Worm (Caenorhabditis elegans) whole organism, L4 larva: ENCODE measurements around the gene T21B6.3.
A peak's percentile ranks its signal among the peaks of the same experiment; 100 is the strongest.

ENCODE experiments used
- F37D6.2 ChIP-seq: sonication (generic microtip); optimal IDR thresholded peaks from 2 replicates; lab custom pipeline; 2016; ENCODE audit warnings: mild to moderate bottlenecking, missing genetic modification characterization, missing compliant biosample characterization
- T26A8.4 ChIP-seq: fragments of 200-800 bp; sonication (Bioruptor generic); IDR thresholded peaks from 2 replicates; pipeline ENCODE4 v1.3.6; 2022; ENCODE audit warnings: missing genetic modification characterization, missing compliant biosample characterization
- ama-1 ChIP-seq: fragments of 150-350 bp; optimal IDR thresholded peaks from 2 replicates; lab custom pipeline; 2014; ENCODE audit warnings: inconsistent platforms, mixed read lengths
- dpl-1 ChIP-seq: fragments of 150-350 bp; optimal IDR thresholded peaks from 2 replicates; lab custom pipeline; 2014; ENCODE audit warnings: missing biosample characterization, missing genetic modification reagents, missing genetic modification characterization
- gei-8 ChIP-seq: fragments of 200-800 bp; sonication (Bioruptor generic); optimal IDR thresholded peaks from 2 replicates; lab custom pipeline; 2018; ENCODE audit warnings: mild to moderate bottlenecking, missing genetic modification characterization, missing compliant biosample characterization
- lin-39 ChIP-seq: fragments of 150-350 bp; optimal IDR thresholded peaks from 2 replicates; lab custom pipeline; 2014; ENCODE audit warnings: missing biosample characterization, missing genetic modification reagents, missing genetic modification characterization
- nhr-28 ChIP-seq: fragments of 150-350 bp; optimal IDR thresholded peaks from 2 replicates; lab custom pipeline; 2014; ENCODE audit warnings: missing biosample characterization, missing genetic modification characterization
- pha-4 ChIP-seq, 2 experiments: fragments of 150-350 bp in 1 of 2; fragments of 200-800 bp in 1 of 2; sonication (Bioruptor generic) in 1 of 2; IDR thresholded peaks in 1 of 2; optimal IDR thresholded peaks in 1 of 2; 2 replicates each; pipeline versions ENCODE4 v1.3.6 to Lab custom; 2014 to 2022; ENCODE audit warnings: missing genetic modification characterization in 2 of 2, missing genetic modification reagents in 2 of 2, missing biosample characterization in 1 of 2, missing compliant biosample characterization in 1 of 2
- sdz-12 ChIP-seq: fragments of 200-800 bp; sonication (Bioruptor generic); optimal IDR thresholded peaks from 2 replicates; lab custom pipeline; 2018; ENCODE audit warnings: mild to moderate bottlenecking, missing genetic modification characterization, missing compliant biosample characterization
- tag-97 ChIP-seq: fragments of 200-800 bp; sonication (Bioruptor generic); IDR thresholded peaks from 2 replicates; pipeline ENCODE4 v1.3.6; 2022; ENCODE audit warnings: missing genetic modification characterization, missing compliant biosample characterization
- unc-39 ChIP-seq: sonication (generic microtip); optimal IDR thresholded peaks from 2 replicates; lab custom pipeline; 2017; ENCODE audit warnings: missing biosample characterization, missing genetic modification characterization
- ztf-11 ChIP-seq: fragments of 150-350 bp; optimal IDR thresholded peaks from 2 replicates; lab custom pipeline; 2014; ENCODE audit warnings: missing biosample characterization, missing genetic modification characterization

DNA sequence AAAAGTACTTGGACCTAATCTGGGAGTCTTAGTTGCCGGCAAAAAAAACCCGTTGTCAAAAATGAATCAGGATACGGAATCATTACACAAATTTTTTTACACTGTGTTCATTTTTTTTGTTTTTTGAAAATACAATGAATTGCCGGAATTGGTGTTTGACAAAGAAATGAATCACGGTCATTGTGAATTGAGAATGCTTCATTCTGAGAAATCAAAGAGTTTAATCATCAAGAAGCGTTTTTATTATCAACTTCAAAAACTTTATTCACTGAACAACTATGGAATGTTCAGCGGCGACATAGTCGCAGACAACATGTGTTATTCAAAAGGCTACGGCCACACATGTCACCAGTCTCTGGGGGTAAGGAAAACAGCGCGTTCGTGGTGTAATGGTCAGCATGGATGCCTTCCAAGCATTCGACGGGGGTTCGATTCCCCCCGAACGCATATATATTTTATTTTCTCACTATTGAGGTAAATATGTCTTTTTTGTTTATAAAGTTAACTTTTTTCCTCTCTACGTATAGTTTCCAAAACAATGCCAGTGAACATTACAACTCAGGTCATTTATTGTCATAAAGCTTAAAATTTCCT is 14.8 kb upstream of the T21B6.3 start, which contains the start of gene nas-10:
- TF ChIP-seq gei-8 (GFP tag; lab: Kevin White, UChicago) (peak; percentile 21), sdz-12 (GFP tag; lab: Kevin White, UChicago) (peak; percentile 64), nhr-28 (peak; percentile 46), ama-1 (no peak), T26A8.4 (no peak; the same call in 1 of the 2 replicates), ztf-11 (tag; lab: Kevin White, UChicago) (no peak), F37D6.2 (tag; lab: Kevin White, UChicago) (peak; percentile 62), tag-97 (GFP tag; lab: Robert Waterston, UW) (no peak), dpl-1 (GFP tag; lab: Kevin White, UChicago) (peak; percentile 5), lin-39 (tag; lab: Kevin White, UChicago) (no peak), unc-39 (tag; lab: Kevin White, UChicago) (no peak), pha-4 (GFP tag; IDR thresholded peaks at IDR 0.05; lab: Robert Waterston, UW) (no peak; the same call in 1 of the 2 replicates), pha-4 (tag; optimal IDR thresholded peaks at IDR 0.05; lab: Kevin White, UChicago) (no peak)
